Worm (Caenorhabditis elegans) whole organism, young adult: ENCODE results near the gene F56C4.4.

Experiments used
- B0035.1 ChIP-seq: sonication (generic microtip); optimal IDR thresholded peaks from 2 replicates; lab custom pipeline; 2016; ENCODE audit warnings: missing genetic modification characterization, mild to moderate bottlenecking, missing compliant biosample characterization, missing genotype, missing genetic modification reagents
- C06A6.2 ChIP-seq: fragments of 200-800 bp; sonication (Bioruptor generic); conservative IDR thresholded peaks from 2 replicates; pipeline ENCODE4 v1.3.6; 2022; ENCODE audit warnings: missing genetic modification characterization, missing compliant biosample characterization
- F22D6.2 ChIP-seq: sonication (generic microtip); optimal IDR thresholded peaks from 2 replicates; lab custom pipeline; 2016; ENCODE audit warnings: mild to moderate bottlenecking, missing genetic modification characterization, missing compliant biosample characterization
- F39B2.1 ChIP-seq: fragments of 200-800 bp; sonication (Bioruptor generic); IDR thresholded peaks from 2 replicates; pipeline ENCODE4 v1.3.6; 2022; ENCODE audit warnings: missing genetic modification reagents, missing genetic modification characterization, missing compliant biosample characterization
- F49E8.2 ChIP-seq: sonication (generic microtip); optimal IDR thresholded peaks from 3 replicates; lab custom pipeline; 2017; ENCODE audit warnings: missing genetic modification characterization, mild to moderate bottlenecking, missing compliant biosample characterization, antibody characterized with exemption, moderate library complexity; ENCODE audit not compliant: insufficient read depth
- F55B11.4 ChIP-seq: sonication (generic microtip); optimal IDR thresholded peaks from 2 replicates; lab custom pipeline; 2016; ENCODE audit warnings: missing compliant biosample characterization, missing genetic modification characterization, borderline replicate concordance; ENCODE audit not compliant: insufficient read depth
- F57A8.1 ChIP-seq: fragments of 200-800 bp; sonication (Bioruptor generic); optimal IDR thresholded peaks from 2 replicates; lab custom pipeline; 2018; ENCODE audit warnings: mild to moderate bottlenecking, missing genetic modification characterization, moderate library complexity, missing compliant biosample characterization
- F57C9.4 ChIP-seq: sonication (generic microtip); optimal IDR thresholded peaks from 2 replicates; lab custom pipeline; 2017; ENCODE audit warnings: mild to moderate bottlenecking, missing genetic modification characterization, missing compliant biosample characterization
- T07F8.4 ChIP-seq: sonication (generic microtip); optimal IDR thresholded peaks from 2 replicates; lab custom pipeline; 2016; ENCODE audit warnings: mild to moderate bottlenecking, missing genetic modification characterization, moderate library complexity, missing compliant biosample characterization
- Y53F4B.3 ChIP-seq: fragments of 200-800 bp; sonication (Bioruptor generic); IDR thresholded peaks from 2 replicates; pipeline ENCODE4 v1.3.6; 2022; ENCODE audit warnings: missing genetic modification reagents, missing genetic modification characterization, missing compliant biosample characterization
- Y53G8AR.9 ChIP-seq: fragments of 200-800 bp; sonication (Bioruptor generic); conservative IDR thresholded peaks from 2 replicates; pipeline ENCODE4 v1.3.6; 2022; ENCODE audit warnings: missing genetic modification reagents, missing genetic modification characterization, missing compliant biosample characterization
- Y95B8A.8 ChIP-seq: fragments of 200-800 bp; sonication (Bioruptor generic); IDR thresholded peaks from 2 replicates; pipeline ENCODE4 v1.3.6; 2022; ENCODE audit warnings: missing genetic modification reagents, missing genetic modification characterization, missing compliant biosample characterization
- aptf-2 ChIP-seq: fragments of 200-800 bp; sonication (Bioruptor generic); conservative IDR thresholded peaks from 2 replicates; pipeline ENCODE4 v1.3.6; 2022; ENCODE audit warnings: missing genetic modification reagents, missing genetic modification characterization, missing compliant biosample characterization
- athp-1 ChIP-seq: sonication (generic microtip); optimal IDR thresholded peaks from 2 replicates; lab custom pipeline; 2017; ENCODE audit warnings: mild to moderate bottlenecking, missing genetic modification characterization, missing compliant biosample characterization
- attf-5 ChIP-seq: fragments of 200-800 bp; sonication (Bioruptor generic); optimal IDR thresholded peaks from 2 replicates; lab custom pipeline; 2018; ENCODE audit warnings: mild to moderate bottlenecking, missing genetic modification characterization, missing compliant biosample characterization
- bed-1 ChIP-seq: fragments of 200-800 bp; sonication (Bioruptor generic); IDR thresholded peaks from 2 replicates; pipeline ENCODE4 v1.3.6; 2022; ENCODE audit warnings: missing genetic modification reagents, missing genetic modification characterization, missing compliant biosample characterization
- bed-2 ChIP-seq: fragments of 200-800 bp; sonication (Bioruptor generic); IDR thresholded peaks from 2 replicates; pipeline ENCODE4 v1.3.6; 2022; ENCODE audit warnings: missing genetic modification reagents, missing genetic modification characterization, missing compliant biosample characterization
- ccch-3 ChIP-seq: fragments of 200-800 bp; sonication (Bioruptor generic); optimal IDR thresholded peaks from 2 replicates; lab custom pipeline; 2018; ENCODE audit warnings: mild to moderate bottlenecking, missing genetic modification characterization, missing compliant biosample characterization
- die-1 ChIP-seq: sonication (generic microtip); optimal IDR thresholded peaks from 2 replicates; lab custom pipeline; 2016; ENCODE audit warnings: missing genotype, mild to moderate bottlenecking, missing genetic modification characterization, missing compliant biosample characterization
- dpl-1 ChIP-seq: fragments of 150-350 bp; optimal IDR thresholded peaks from 2 replicates; lab custom pipeline; 2014; ENCODE audit warnings: missing biosample characterization, missing genetic modification reagents, missing genetic modification characterization
- egl-44 ChIP-seq: fragments of 200-800 bp; sonication (Bioruptor generic); IDR thresholded peaks from 2 replicates; pipeline ENCODE4 v1.3.6; 2022; ENCODE audit warnings: missing genetic modification reagents, missing genetic modification characterization, missing compliant biosample characterization
- fkh-3 ChIP-seq: sonication (generic microtip); optimal IDR thresholded peaks from 2 replicates; lab custom pipeline; 2016; ENCODE audit warnings: mild to moderate bottlenecking, missing genetic modification characterization, missing compliant biosample characterization
- gei-17 ChIP-seq: fragments of 200-800 bp; sonication (Bioruptor generic); optimal IDR thresholded peaks from 2 replicates; lab custom pipeline; 2018; ENCODE audit warnings: mild to moderate bottlenecking, missing genetic modification characterization, missing compliant biosample characterization
- him-1 ChIP-seq: sonication (generic microtip); optimal IDR thresholded peaks from 2 replicates; lab custom pipeline; 2016; ENCODE audit warnings: missing genotype, missing genetic modification reagents, missing genetic modification characterization, missing compliant biosample characterization
- hlh-12 ChIP-seq: sonication (generic microtip); optimal IDR thresholded peaks from 2 replicates; lab custom pipeline; 2016; ENCODE audit warnings: missing genetic modification characterization, missing compliant biosample characterization
- hmg-1.2 ChIP-seq: fragments of 200-800 bp; sonication (Bioruptor generic); IDR thresholded peaks from 2 replicates; pipeline ENCODE4 v1.3.6; 2022; ENCODE audit warnings: missing genetic modification reagents, missing genetic modification characterization, missing compliant biosample characterization
- lag-1 ChIP-seq: fragments of 200-800 bp; sonication (Bioruptor generic); IDR thresholded peaks from 2 replicates; pipeline ENCODE4 v1.3.6; 2022; ENCODE audit warnings: missing genetic modification reagents, missing genetic modification characterization, missing compliant biosample characterization
- lin-26 ChIP-seq: fragments of 200-800 bp; sonication (Bioruptor generic); IDR thresholded peaks from 2 replicates; pipeline ENCODE4 v1.3.6; 2022; ENCODE audit warnings: missing genetic modification reagents, missing genetic modification characterization, missing compliant biosample characterization
- lin-40 ChIP-seq: sonication (generic microtip); optimal IDR thresholded peaks from 2 replicates; lab custom pipeline; 2016; ENCODE audit warnings: missing genetic modification characterization, mild to moderate bottlenecking, missing compliant biosample characterization, missing genotype, missing genetic modification reagents
- lsy-27 ChIP-seq: sonication (generic microtip); optimal IDR thresholded peaks from 2 replicates; lab custom pipeline; 2017; ENCODE audit warnings: missing genetic modification characterization, mild to moderate bottlenecking, missing compliant biosample characterization, antibody characterized with exemption, missing genotype, borderline replicate concordance; ENCODE audit not compliant: insufficient read depth
- madf-10 ChIP-seq: sonication (generic microtip); optimal IDR thresholded peaks from 2 replicates; lab custom pipeline; 2016; ENCODE audit warnings: mild to moderate bottlenecking, missing genetic modification characterization, missing compliant biosample characterization
- madf-3 ChIP-seq: fragments of 200-800 bp; sonication (Bioruptor generic); IDR thresholded peaks from 2 replicates; pipeline ENCODE4 v1.3.6; 2022; ENCODE audit warnings: missing genetic modification reagents, missing genetic modification characterization, missing compliant biosample characterization
- madf-8 ChIP-seq: fragments of 200-800 bp; sonication (Bioruptor generic); conservative IDR thresholded peaks from 2 replicates; pipeline ENCODE4 v1.3.6; 2022; ENCODE audit warnings: missing genetic modification reagents, missing genetic modification characterization, missing compliant biosample characterization
- mcd-1 ChIP-seq: fragments of 200-800 bp; sonication (Bioruptor generic); IDR thresholded peaks from 2 replicates; pipeline ENCODE4 v1.3.6; 2022; ENCODE audit warnings: missing genetic modification reagents, missing genetic modification characterization, missing compliant biosample characterization
- mel-28 ChIP-seq: sonication (generic microtip); optimal IDR thresholded peaks from 2 replicates; lab custom pipeline; 2016; ENCODE audit warnings: borderline replicate concordance, mild to moderate bottlenecking, missing genetic modification characterization, missing compliant biosample characterization
- mxl-1 ChIP-seq: sonication (generic microtip); optimal IDR thresholded peaks from 2 replicates; lab custom pipeline; 2016; ENCODE audit warnings: missing genetic modification characterization, missing compliant biosample characterization
- nfya-2 ChIP-seq: fragments of 200-800 bp; sonication (Bioruptor generic); IDR thresholded peaks from 2 replicates; pipeline ENCODE4 v1.3.6; 2022; ENCODE audit warnings: missing genetic modification reagents, missing genetic modification characterization, missing compliant biosample characterization
- nfyb-1 ChIP-seq: fragments of 200-800 bp; sonication (Bioruptor generic); IDR thresholded peaks from 2 replicates; pipeline ENCODE4 v1.3.6; 2022; ENCODE audit warnings: missing genetic modification reagents, missing genetic modification characterization, missing compliant biosample characterization
- sptf-2 ChIP-seq: fragments of 200-800 bp; sonication (Bioruptor generic); optimal IDR thresholded peaks from 2 replicates; lab custom pipeline; 2018; ENCODE audit warnings: mild to moderate bottlenecking, missing genetic modification characterization, missing compliant biosample characterization
- tbp1 ChIP-seq: fragments of 200-800 bp; sonication (Bioruptor generic); optimal IDR thresholded peaks from 2 replicates; lab custom pipeline; 2018; ENCODE audit warnings: mild to moderate bottlenecking, missing genetic modification characterization, missing compliant biosample characterization
- unc-130 ChIP-seq: sonication (generic microtip); optimal IDR thresholded peaks from 2 replicates; lab custom pipeline; 2016; ENCODE audit warnings: missing genetic modification reagents, missing genetic modification characterization, missing compliant biosample characterization
- zfh-2 ChIP-seq: fragments of 200-800 bp; sonication (Bioruptor generic); conservative IDR thresholded peaks from 2 replicates; pipeline ENCODE4 v1.3.6; 2022; ENCODE audit warnings: missing genetic modification reagents, missing genetic modification characterization, missing compliant biosample characterization
- ztf-26 ChIP-seq: sonication (generic microtip); optimal IDR thresholded peaks from 2 replicates; lab custom pipeline; 2017; ENCODE audit warnings: missing genetic modification characterization, missing compliant biosample characterization

The F56C4.4 gene

ce11 chrIV:10599983-10600382 lies 31.1 kb downstream of the F56C4.4 start, which contains the start of gene R09H10.1:
Gene R09H10.1 (plus strand): TSS chrIV:10600283.
- TF ChIP-seq madf-10 (tag; lab: Kevin White, UChicago) (no peak), Y53G8AR.9 (GFP tag; lab: Robert Waterston, UW) (no peak), bed-1 (GFP tag; lab: Robert Waterston, UW) (no peak), sptf-2 (GFP tag; lab: Kevin White, UChicago) (no peak), F39B2.1 (GFP tag; lab: Robert Waterston, UW) (no peak), dpl-1 (no peak), nfya-2 (no peak), lsy-27 (tag; lab: Kevin White, UChicago) (no peak), gei-17 (GFP tag; lab: Kevin White, UChicago) (no peak), F22D6.2 (tag; lab: Kevin White, UChicago) (no peak), hmg-1.2 (GFP tag; lab: Robert Waterston, UW) (no peak), B0035.1 (tag; lab: Kevin White, UChicago) (no peak), tbp1 (GFP tag; lab: Kevin White, UChicago) (no peak), aptf-2 (GFP tag; lab: Robert Waterston, UW) (no peak), hlh-12 (tag; lab: Kevin White, UChicago) (no peak), Y95B8A.8 (no peak), zfh-2 (GFP tag; lab: Robert Waterston, UW) (no peak)

- TF ChIP-seq madf-3 (GFP tag; lab: Robert Waterston, UW): no peak
- TF ChIP-seq ztf-26 (tag; lab: Kevin White, UChicago): no peak
- TF ChIP-seq lin-26 (GFP tag; lab: Robert Waterston, UW): no peak
- no peak for TF ChIP-seq fkh-3
- TF ChIP-seq F55B11.4: no peak
- no peak for TF ChIP-seq madf-8 (GFP tag; lab: Robert Waterston, UW)
- TF ChIP-seq attf-5 (GFP tag; lab: Kevin White, UChicago): no peak
- no peak for TF ChIP-seq lag-1 (GFP tag; lab: Robert Waterston, UW)
- TF ChIP-seq bed-2 (GFP tag; lab: Robert Waterston, UW): no peak
These were observed 34.6 kb downstream of the F56C4.4 start, which contains the start of gene C43F9.11 for ce11 chrIV:10596505-10596904. Gene C43F9.11 (plus strand): TSS chrIV:10596805.

ce11 chrIV:10593570-10593969 lies 37.5 kb downstream of the F56C4.4 start, which contains the start of gene C43F9.7:
Gene C43F9.7 (minus strand): TSS chrIV:10593670.
- TF ChIP-seq mcd-1 (GFP tag; lab: Robert Waterston, UW) (no peak), Y53F4B.3 (no peak), athp-1 (tag; lab: Kevin White, UChicago) (no peak), die-1 (no peak), F49E8.2 (tag; lab: Kevin White, UChicago) (no peak), unc-130 (GFP tag; lab: Kevin White, UChicago) (no peak), lin-40 (tag; lab: Kevin White, UChicago) (no peak), egl-44 (GFP tag; lab: Robert Waterston, UW) (no peak), nfyb-1 (GFP tag; lab: Robert Waterston, UW) (no peak), mel-28 (tag; lab: Kevin White, UChicago) (no peak), F57C9.4 (tag; lab: Kevin White, UChicago) (no peak), mxl-1 (no peak), him-1 (no peak), ccch-3 (GFP tag; lab: Kevin White, UChicago) (no peak), zfh-2 (GFP tag; lab: Robert Waterston, UW) (no peak), F57A8.1 (no peak), T07F8.4 (tag; lab: Kevin White, UChicago) (no peak), C06A6.2 (no peak)
